Worm (Caenorhabditis elegans): Measurements from ENCODE around the gene ZK632.4.

DNA sequence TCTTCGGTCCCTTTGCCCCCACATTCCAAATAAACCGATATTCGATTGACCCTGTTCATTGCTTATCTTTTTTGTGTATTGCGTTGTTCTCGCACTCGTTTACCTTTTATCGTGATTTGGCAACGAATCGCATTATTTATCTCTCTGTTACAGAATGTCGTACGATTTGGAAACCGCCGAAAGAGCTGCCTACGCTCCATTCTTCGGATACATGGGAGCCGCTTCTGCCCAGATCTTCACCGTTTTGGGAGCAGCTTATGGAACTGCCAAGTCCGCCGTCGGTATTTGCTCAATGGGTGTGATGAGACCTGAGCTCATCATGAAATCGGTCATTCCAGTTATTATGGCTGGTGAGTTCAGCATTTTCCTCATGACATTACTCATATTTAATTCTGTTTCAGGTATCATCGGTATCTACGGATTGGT is 25.2 kb downstream of the ZK632.4 start, which contains the start of gene vha-2:
- TF ChIP-seq snpc-4 (tag; optimal IDR thresholded peaks at IDR 0.05) (no peak), ztf-11 (tag; optimal IDR thresholded peaks at IDR 0.05) (no peak), nhr-76 (tag; optimal IDR thresholded peaks at IDR 0.05) (no peak), elt-3 (tag; optimal IDR thresholded peaks at IDR 0.05) (no peak), lir-3 (tag; optimal IDR thresholded peaks at IDR 0.05; ENCODE audit: poor library complexity) (no peak), nhr-90 (tag; optimal IDR thresholded peaks at IDR 0.05; ENCODE audit: poor library complexity) (no peak), swsn-7 (tag; optimal IDR thresholded peaks at IDR 0.05) (no peak)

Data from whole organism, L1 larva.